Fruit fly (Drosophila melanogaster) whole organism, embryonic: ENCODE measurements around the gene galene.
A peak's percentile ranks its signal among the peaks of the same experiment; 100 is the strongest.

ENCODE experiments used
- ATbp ChIP-seq: fragments of 200-800 bp; sonication (Bioruptor generic); optimal IDR thresholded peaks from 2 replicates; lab custom pipeline; 2017; ENCODE audit warnings: missing biosample characterization, mild to moderate bottlenecking, missing genetic modification characterization, missing genetic modification reagents
- CG10321 ChIP-seq: fragments of 200-800 bp; sonication (Bioruptor generic); IDR thresholded peaks from 2 replicates; pipeline ENCODE4 v1.3.6; 2022; ENCODE audit warnings: missing biosample characterization, missing genetic modification characterization
- CG13775 ChIP-seq: fragments of 200-800 bp; sonication (Bioruptor generic); optimal IDR thresholded peaks from 3 replicates; lab custom pipeline; 2017; ENCODE audit warnings: missing biosample characterization, mild to moderate bottlenecking, missing genetic modification characterization
- CG15479 ChIP-seq: fragments of 200-800 bp; sonication (Bioruptor generic); optimal IDR thresholded peaks from 3 replicates; lab custom pipeline; 2019; ENCODE audit warnings: missing biosample characterization, mild to moderate bottlenecking, missing genetic modification characterization, moderate library complexity
- CG15696 ChIP-seq: fragments of 200-800 bp; sonication (Bioruptor generic); optimal IDR thresholded peaks from 2 replicates; lab custom pipeline; 2019; ENCODE audit warnings: missing biosample characterization, mild to moderate bottlenecking, missing genetic modification characterization, moderate library complexity
- CG32767 ChIP-seq: fragments of 200-800 bp; sonication (Bioruptor generic); IDR thresholded peaks from 2 replicates; pipeline ENCODE4 v1.3.6; 2022; ENCODE audit warnings: missing biosample characterization, missing genetic modification characterization
- CG4730 ChIP-seq: fragments of 200-800 bp; sonication (Bioruptor generic); IDR thresholded peaks from 2 replicates; pipeline ENCODE4 v1.3.6; 2022; ENCODE audit warnings: missing biosample characterization, missing genetic modification characterization
- CG4854 ChIP-seq: fragments of 200-800 bp; sonication (Bioruptor generic); optimal IDR thresholded peaks from 2 replicates; lab custom pipeline; 2016; ENCODE audit warnings: missing biosample characterization, missing genetic modification characterization, inconsistent platforms
- CG5180 ChIP-seq: fragments of 200-800 bp; sonication (Bioruptor generic); optimal IDR thresholded peaks from 3 replicates; lab custom pipeline; 2017; ENCODE audit warnings: missing biosample characterization, missing genetic modification characterization, mild to moderate bottlenecking, moderate library complexity, missing genetic modification reagents
- CG6854 ChIP-seq: fragments of 200-800 bp; sonication (Bioruptor generic); optimal IDR thresholded peaks from 3 replicates; lab custom pipeline; 2017; ENCODE audit warnings: missing biosample characterization, mild to moderate bottlenecking, missing genetic modification characterization
- CG7745 ChIP-seq: fragments of 200-800 bp; sonication (Bioruptor generic); optimal IDR thresholded peaks from 2 replicates; lab custom pipeline; 2018; ENCODE audit warnings: missing biosample characterization, mild to moderate bottlenecking, missing genetic modification characterization, moderate library complexity
- CG7839 ChIP-seq: fragments of 200-800 bp; sonication (Bioruptor generic); optimal IDR thresholded peaks from 3 replicates; lab custom pipeline; 2018; ENCODE audit warnings: missing biosample characterization, mild to moderate bottlenecking, missing genetic modification characterization, moderate library complexity
- CG8944 ChIP-seq: fragments of 200-800 bp; sonication (Bioruptor generic); optimal IDR thresholded peaks from 3 replicates; lab custom pipeline; 2016; ENCODE audit warnings: missing biosample characterization, missing genetic modification characterization
- CG9932 ChIP-seq: fragments of 200-800 bp; sonication (Bioruptor generic); IDR thresholded peaks from 2 replicates; pipeline ENCODE4 v1.3.6; 2022; ENCODE audit warnings: missing biosample characterization, missing genetic modification characterization
- Dad ChIP-seq: fragments of 200-800 bp; sonication (Bioruptor generic); optimal IDR thresholded peaks from 3 replicates; lab custom pipeline; 2016; ENCODE audit warnings: missing biosample characterization, missing genetic modification characterization
- Dbx ChIP-seq: fragments of 200-800 bp; sonication (Bioruptor generic); IDR thresholded peaks from 3 replicates; pipeline ENCODE4 v1.3.6; 2022; ENCODE audit warnings: missing biosample characterization, missing genetic modification characterization
- Ets97D ChIP-seq: fragments of 200-800 bp; sonication (Bioruptor generic); optimal IDR thresholded peaks from 3 replicates; lab custom pipeline; 2016; ENCODE audit warnings: missing biosample characterization, missing genetic modification characterization
- Fer3 ChIP-seq: fragments of 200-800 bp; sonication (Bioruptor generic); optimal IDR thresholded peaks from 2 replicates; lab custom pipeline; 2018; ENCODE audit warnings: missing biosample characterization, mild to moderate bottlenecking, missing genetic modification characterization, moderate library complexity
- Gug ChIP-seq: fragments of 200-800 bp; sonication (Bioruptor generic); IDR thresholded peaks from 4 replicates; pipeline ENCODE4 v1.3.6; 2022; ENCODE audit warnings: missing biosample characterization, missing genetic modification characterization
- Hsf ChIP-seq: fragments of 200-800 bp; sonication (Bioruptor generic); optimal IDR thresholded peaks from 3 replicates; lab custom pipeline; 2016; ENCODE audit warnings: missing biosample characterization, missing genetic modification characterization
- MTF-1 ChIP-seq: fragments of 200-800 bp; sonication (Bioruptor generic); optimal IDR thresholded peaks from 2 replicates; lab custom pipeline; 2018; ENCODE audit warnings: missing biosample characterization, mild to moderate bottlenecking, missing genetic modification characterization, borderline replicate concordance
- Max ChIP-seq: fragments of 200-800 bp; sonication (Bioruptor generic); optimal IDR thresholded peaks from 2 replicates; lab custom pipeline; 2016; ENCODE audit warnings: missing biosample characterization, mild to moderate bottlenecking, missing genetic modification characterization
- Meics ChIP-seq: fragments of 200-800 bp; sonication (Bioruptor generic); optimal IDR thresholded peaks from 2 replicates; lab custom pipeline; 2017; ENCODE audit warnings: missing biosample characterization, mild to moderate bottlenecking, missing genetic modification characterization
- NfI ChIP-seq: fragments of 200-800 bp; sonication (Bioruptor generic); optimal IDR thresholded peaks from 3 replicates; lab custom pipeline; 2018; ENCODE audit warnings: missing biosample characterization, mild to moderate bottlenecking, missing genetic modification characterization, moderate library complexity
- PHDP ChIP-seq: fragments of 200-800 bp; sonication (Bioruptor generic); optimal IDR thresholded peaks from 3 replicates; lab custom pipeline; 2018; ENCODE audit warnings: missing biosample characterization, mild to moderate bottlenecking, missing genetic modification characterization, moderate library complexity
- Sox100B ChIP-seq: fragments of 200-800 bp; sonication (Bioruptor generic); optimal IDR thresholded peaks from 3 replicates; lab custom pipeline; 2018; ENCODE audit warnings: missing biosample characterization, mild to moderate bottlenecking, missing genetic modification characterization
- Sry-β ChIP-seq: fragments of 200-800 bp; sonication (Bioruptor generic); optimal IDR thresholded peaks from 2 replicates; lab custom pipeline; 2018; ENCODE audit warnings: missing biosample characterization, mild to moderate bottlenecking, missing genetic modification characterization, moderate library complexity
- Usf ChIP-seq: fragments of 200-800 bp; sonication (Bioruptor generic); optimal IDR thresholded peaks from 2 replicates; lab custom pipeline; 2017; ENCODE audit warnings: missing genotype, missing biosample characterization, missing genetic modification characterization
- ap ChIP-seq: fragments of 200-800 bp; sonication (Bioruptor generic); IDR thresholded peaks from 2 replicates; pipeline ENCODE4 v1.3.6; 2022; ENCODE audit warnings: missing biosample characterization, missing genetic modification characterization
- chm ChIP-seq: fragments of 200-800 bp; sonication (Bioruptor generic); IDR thresholded peaks from 2 replicates; pipeline ENCODE4 v1.3.6; 2022; ENCODE audit warnings: missing biosample characterization, missing genetic modification characterization
- crc ChIP-seq: fragments of 200-800 bp; sonication (Bioruptor generic); optimal IDR thresholded peaks from 2 replicates; lab custom pipeline; 2016; ENCODE audit warnings: missing biosample characterization, missing genetic modification characterization
- dati ChIP-seq: fragments of 200-800 bp; sonication (Bioruptor generic); IDR thresholded peaks from 2 replicates; pipeline ENCODE4 v1.3.6; 2022; ENCODE audit warnings: missing biosample characterization, missing genetic modification characterization
- dimm ChIP-seq: fragments of 200-800 bp; sonication (Bioruptor generic); IDR thresholded peaks from 2 replicates; pipeline ENCODE4 v1.3.6; 2022; ENCODE audit warnings: missing biosample characterization, missing genetic modification characterization
- esg ChIP-seq: fragments of 200-800 bp; sonication (Bioruptor generic); conservative IDR thresholded peaks from 2 replicates; pipeline ENCODE4 v1.3.6; 2022; ENCODE audit warnings: missing biosample characterization, missing genetic modification characterization
- ftz-f1 ChIP-seq: fragments of 200-800 bp; sonication (Bioruptor generic); optimal IDR thresholded peaks from 2 replicates; lab custom pipeline; 2016; ENCODE audit warnings: missing biosample characterization, missing genetic modification characterization
- gem ChIP-seq: fragments of 200-800 bp; sonication (Bioruptor generic); optimal IDR thresholded peaks from 2 replicates; lab custom pipeline; 2019; ENCODE audit warnings: missing biosample characterization, mild to moderate bottlenecking, missing genetic modification characterization, moderate library complexity
- hkb ChIP-seq, 2 experiments: fragments of 200-800 bp in 1 of 2; fragments of >200 bp in 1 of 2; sonication (Bioruptor generic) in 1 of 2; IDR thresholded peaks in 1 of 2; optimal IDR thresholded peaks in 1 of 2; 2 replicates each; pipeline versions ENCODE4 v1.3.6 to Lab custom; 2017 to 2022; ENCODE audit warnings: missing biosample characterization in 1 of 2, missing genetic modification characterization in 1 of 2
- jumu ChIP-seq: fragments of 200-800 bp; sonication (Bioruptor generic); optimal IDR thresholded peaks from 3 replicates; lab custom pipeline; 2016; ENCODE audit warnings: missing biosample characterization, missing genetic modification characterization
- nom ChIP-seq: fragments of 200-800 bp; sonication (Bioruptor generic); optimal IDR thresholded peaks from 2 replicates; lab custom pipeline; 2017; ENCODE audit warnings: missing biosample characterization, missing genetic modification characterization, mild to moderate bottlenecking, moderate library complexity, missing genetic modification reagents
- pnt ChIP-seq: fragments of 200-800 bp; sonication (Bioruptor generic); optimal IDR thresholded peaks from 3 replicates; lab custom pipeline; 2016; ENCODE audit warnings: missing biosample characterization, missing genetic modification characterization
- pros ChIP-seq: fragments of 200-800 bp; sonication (Bioruptor generic); optimal IDR thresholded peaks from 3 replicates; lab custom pipeline; 2019; ENCODE audit warnings: missing biosample characterization, mild to moderate bottlenecking, missing genetic modification characterization, moderate library complexity
- pzg ChIP-seq: fragments of 200-800 bp; sonication (Bioruptor generic); optimal IDR thresholded peaks from 3 replicates; lab custom pipeline; 2018; ENCODE audit warnings: missing biosample characterization, mild to moderate bottlenecking, missing genetic modification characterization, moderate library complexity
- ro ChIP-seq: fragments of 200-800 bp; sonication (Bioruptor generic); IDR thresholded peaks from 2 replicates; pipeline ENCODE4 v1.3.6; 2022; ENCODE audit warnings: missing biosample characterization, missing genetic modification characterization
- sob ChIP-seq: fragments of 200-800 bp; sonication (Bioruptor generic); IDR thresholded peaks from 2 replicates; pipeline ENCODE4 v1.3.6; 2022; ENCODE audit warnings: missing biosample characterization, missing genetic modification characterization
- tin ChIP-seq: fragments of 200-800 bp; sonication (Bioruptor generic); optimal IDR thresholded peaks from 3 replicates; lab custom pipeline; 2016; ENCODE audit warnings: missing biosample characterization, missing genetic modification characterization
- trh ChIP-seq: fragments of 200-800 bp; sonication (Bioruptor generic); optimal IDR thresholded peaks from 2 replicates; lab custom pipeline; 2016; ENCODE audit warnings: missing biosample characterization, missing genetic modification characterization
- tx ChIP-seq: fragments of 200-800 bp; sonication (Bioruptor generic); optimal IDR thresholded peaks from 2 replicates; lab custom pipeline; 2016; ENCODE audit warnings: missing biosample characterization, missing genetic modification characterization
- vvl ChIP-seq: fragments of 200-800 bp; sonication (Bioruptor generic); IDR thresholded peaks from 2 replicates; pipeline ENCODE4 v1.3.6; 2022; ENCODE audit warnings: missing biosample characterization, missing genetic modification characterization
- z ChIP-seq: fragments of 200-800 bp; sonication (Bioruptor generic); IDR thresholded peaks from 3 replicates; pipeline ENCODE4 v1.3.6; 2022; ENCODE audit warnings: missing biosample characterization, missing genetic modification characterization
- zen ChIP-seq: fragments of 200-800 bp; sonication (Bioruptor generic); optimal IDR thresholded peaks from 3 replicates; lab custom pipeline; 2018; ENCODE audit warnings: missing biosample characterization, mild to moderate bottlenecking, missing genetic modification characterization, moderate library complexity
- zfh2 ChIP-seq: fragments of 200-800 bp; sonication (Bioruptor generic); optimal IDR thresholded peaks from 2 replicates; lab custom pipeline; 2016; ENCODE audit warnings: missing biosample characterization, missing genetic modification characterization

galene gene

dm6 chr3L:1216460-1216859 lies 19.1 kb upstream of the galene start (continued):
- TF ChIP-seq ro (GFP tag; lab: Robert Waterston, UW): no peak
- peak; percentile 48 for TF ChIP-seq CG15696
- no peak for TF ChIP-seq CG6854
- TF ChIP-seq z (GFP tag; lab: Robert Waterston, UW): no peak
- peak; percentile 33; the same call in 1 of the 2 replicates for TF ChIP-seq dimm (GFP tag; lab: Robert Waterston, UW)
- no peak for TF ChIP-seq trh
- no peak for TF ChIP-seq CG7745 (tag; lab: Kevin White, UChicago)
- peak; percentile 65 for TF ChIP-seq zen
- no peak; the same call in 1 of the 2 replicates for TF ChIP-seq sob
- TF ChIP-seq PHDP (tag; lab: Kevin White, UChicago): peak; percentile 35
- no peak for TF ChIP-seq hkb (optimal IDR thresholded peaks at IDR 0.05; lab: Kevin White, UChicago)
- TF ChIP-seq hkb (GFP tag; IDR thresholded peaks at IDR 0.05; lab: Robert Waterston, UW): peak; percentile 73; the same call in 1 of the 2 replicates
- peak; percentile 42 for TF ChIP-seq Fer3
- peak; percentile 68; the same call in 1 of the 2 replicates for TF ChIP-seq chm (GFP tag; lab: Robert Waterston, UW)
- TF ChIP-seq ap: 0 out of 2 replicates have a peak, but pooled peaks have one; percentile 37
- TF ChIP-seq MTF-1 (GFP tag; lab: Kevin White, UChicago): no peak
- TF ChIP-seq CG4730: no peak
- TF ChIP-seq Gug (GFP tag; lab: Robert Waterston, UW): no peak
- TF ChIP-seq Max: peak; percentile 14
- TF ChIP-seq Dbx: 0 out of 3 replicates have a peak, but pooled peaks have one; percentile 19
- no peak for TF ChIP-seq pros (GFP tag; lab: Kevin White, UChicago)
- TF ChIP-seq pnt (GFP tag; lab: Kevin White, UChicago): peak; percentile 24
- no peak for TF ChIP-seq dati (GFP tag; lab: Robert Waterston, UW)
- no peak for TF ChIP-seq tx (GFP tag; lab: Kevin White, UChicago)
- peak; percentile 29 for TF ChIP-seq esg (GFP tag; lab: Robert Waterston, UW)
- TF ChIP-seq CG15479 (GFP tag; lab: Kevin White, UChicago): no peak
- TF ChIP-seq Dad: peak; percentile 3
- TF ChIP-seq NfI (GFP tag; lab: Kevin White, UChicago): peak; percentile 13
- no peak for TF ChIP-seq CG10321 (GFP tag; lab: Robert Waterston, UW)
- peak; percentile 8 for TF ChIP-seq crc (GFP tag; lab: Kevin White, UChicago)
- TF ChIP-seq Meics: no peak
- peak; percentile 53 for TF ChIP-seq tin
- TF ChIP-seq pzg (GFP tag; lab: Kevin White, UChicago): no peak
- peak; percentile 71 for TF ChIP-seq vvl
- TF ChIP-seq nom (GFP tag; lab: Kevin White, UChicago): no peak
- TF ChIP-seq Sry-β (GFP tag; lab: Kevin White, UChicago): no peak
- TF ChIP-seq gem (tag; lab: Kevin White, UChicago): peak; percentile 65
- no peak for TF ChIP-seq CG4854 (GFP tag; lab: Kevin White, UChicago)
- no peak for TF ChIP-seq CG13775
- no peak for TF ChIP-seq CG9932 (GFP tag; lab: Robert Waterston, UW)
- peak; percentile 13 for TF ChIP-seq Hsf (GFP tag; lab: Kevin White, UChicago)
- TF ChIP-seq jumu (GFP tag; lab: Kevin White, UChicago): peak; percentile 32
- TF ChIP-seq ftz-f1 (GFP tag; lab: Kevin White, UChicago): no peak
- TF ChIP-seq Sox100B (GFP tag; lab: Kevin White, UChicago): no peak
- TF ChIP-seq zfh2 (GFP tag; lab: Kevin White, UChicago): peak; percentile 12
- peak; percentile 37; the same call in 1 of the 2 replicates for TF ChIP-seq CG32767 (GFP tag; lab: Robert Waterston, UW)
- no peak for TF ChIP-seq Usf (GFP tag; lab: Kevin White, UChicago)
- no peak for TF ChIP-seq CG8944 (GFP tag; lab: Kevin White, UChicago)
- peak; percentile 54 for TF ChIP-seq CG7839
- no peak for TF ChIP-seq CG5180 (GFP tag; lab: Kevin White, UChicago)
- TF ChIP-seq Ets97D: no peak
- peak; percentile 50 for TF ChIP-seq ATbp
